Fruit fly (Drosophila melanogaster): ENCODE measurements around the gene CG1271.

The CG1271 gene

dm6 chr3L:3052110-3052871, at the start of gene CG1271:
TSS of gene CG1271 (plus strand) at chr3L:3052514.
- peak; percentile 45 for TF ChIP-seq Hr3 (GFP tag; optimal IDR thresholded peaks at IDR 0.05)
- peak; percentile 25; the same call in 1 of the 2 replicates for TF ChIP-seq Rx (GFP tag; IDR thresholded peaks at IDR 0.05)
- TF ChIP-seq CG10543 (GFP tag; optimal IDR thresholded peaks at IDR 0.05): peak; percentile 81
- no peak for TF ChIP-seq gcm (GFP tag; optimal IDR thresholded peaks at IDR 0.05)
- no peak for TF ChIP-seq CG12219 (GFP tag; optimal IDR thresholded peaks at IDR 0.05)
- TF ChIP-seq ap (GFP tag; IDR thresholded peaks at IDR 0.05): no peak
- TF ChIP-seq zen (tag; optimal IDR thresholded peaks at IDR 0.05): peak; percentile 82
- peak; percentile 34 for TF ChIP-seq da (GFP tag; optimal IDR thresholded peaks at IDR 0.05)
- no peak for TF ChIP-seq Drgx (GFP tag; IDR thresholded peaks at IDR 0.05)
- TF ChIP-seq fd3F (GFP tag; optimal IDR thresholded peaks at IDR 0.05): no peak
- TF ChIP-seq CG6654 (GFP tag; optimal IDR thresholded peaks at IDR 0.05): no peak
- peak; percentile 49; the same call in 1 of the 2 replicates for TF ChIP-seq al (GFP tag; IDR thresholded peaks at IDR 0.05)
- peak; percentile 67 for TF ChIP-seq vvl (GFP tag; IDR thresholded peaks at IDR 0.05)
- peak; percentile 27 for TF ChIP-seq Adf1 (GFP tag; IDR thresholded peaks at IDR 0.05)
- no peak for TF ChIP-seq abd-A (tag; optimal IDR thresholded peaks at IDR 0.05)
- peak; percentile 28 for TF ChIP-seq Bdp1 (GFP tag; optimal IDR thresholded peaks at IDR 0.05)
- TF ChIP-seq sna (GFP tag; IDR thresholded peaks at IDR 0.05; ENCODE audit: partially characterized antibody): no peak
- TF ChIP-seq kni (GFP tag; optimal IDR thresholded peaks at IDR 0.05): peak; percentile 93
- TF ChIP-seq Deaf1 (tag; optimal IDR thresholded peaks at IDR 0.05): peak; percentile 55
- TF ChIP-seq CG2889 (GFP tag; IDR thresholded peaks at IDR 0.05): no peak
- peak; percentile 68 for TF ChIP-seq CG10654 (GFP tag; optimal IDR thresholded peaks at IDR 0.05)
- peak; percentile 92 for TF ChIP-seq CG2116 (GFP tag; optimal IDR thresholded peaks at IDR 0.05)
- no peak for TF ChIP-seq Usf (GFP tag; optimal IDR thresholded peaks at IDR 0.05)
- no peak for TF ChIP-seq CG10321 (GFP tag; IDR thresholded peaks at IDR 0.05)
- TF ChIP-seq CG12744 (GFP tag; optimal IDR thresholded peaks at IDR 0.05): peak; percentile 24
- TF ChIP-seq Atf-2 (GFP tag; optimal IDR thresholded peaks at IDR 0.05): peak; percentile 52
- TF ChIP-seq sima (GFP tag; optimal IDR thresholded peaks at IDR 0.05): no peak
- peak in 1 of 2 experiments; percentile 60 for TF ChIP-seq Hr51 (GFP tag; optimal IDR thresholded peaks at IDR 0.05)
- TF ChIP-seq Rfx (GFP tag; IDR thresholded peaks at IDR 0.05): peak; percentile 76
- TF ChIP-seq Nf-YC (tag; optimal IDR thresholded peaks at IDR 0.05): peak; percentile 78
- TF ChIP-seq stwl (tag; optimal IDR thresholded peaks at IDR 0.05): peak; percentile 88
- TF ChIP-seq odd (GFP tag; optimal IDR thresholded peaks at IDR 0.05): peak; percentile 35
- peak; percentile 74 for TF ChIP-seq CG3281 (GFP tag; optimal IDR thresholded peaks at IDR 0.05)
- no peak for TF ChIP-seq hbn (GFP tag; IDR thresholded peaks at IDR 0.05; ENCODE audit: partially characterized antibody)
- peak; percentile 77 for TF ChIP-seq CG30403 (GFP tag; optimal IDR thresholded peaks at IDR 0.05)
- TF ChIP-seq org-1 (GFP tag; optimal IDR thresholded peaks at IDR 0.05): peak; percentile 13
- TF ChIP-seq Elba2 (GFP tag; optimal IDR thresholded peaks at IDR 0.05): no peak
- TF ChIP-seq Ptx1 (GFP tag; IDR thresholded peaks at IDR 0.05): peak; percentile 69
- TF ChIP-seq CG1647 (GFP tag; optimal IDR thresholded peaks at IDR 0.05): peak; percentile 65
- TF ChIP-seq GATAe (GFP tag; conservative IDR thresholded peaks at IDR 0.05): peak; percentile 80
- TF ChIP-seq amos (GFP tag; IDR thresholded peaks at IDR 0.05; ENCODE audit: partially characterized antibody): peak; percentile 16; the same call in 1 of the 2 replicates
- TF ChIP-seq sens-2 (GFP tag; IDR thresholded peaks at IDR 0.05): 0 out of 2 replicates have a peak, but pooled peaks have one; percentile 25
- no peak for TF ChIP-seq ara (GFP tag; IDR thresholded peaks at IDR 0.05)
- TF ChIP-seq cas (GFP tag; IDR thresholded peaks at IDR 0.05): no peak
- peak; percentile 76 for TF ChIP-seq CG17829 (tag; optimal IDR thresholded peaks at IDR 0.05)
- peak; percentile 34 for TF ChIP-seq en (GFP tag; optimal IDR thresholded peaks at IDR 0.05)
- TF ChIP-seq CG17568 (GFP tag; optimal IDR thresholded peaks at IDR 0.05): no peak
- TF ChIP-seq chn (GFP tag; optimal IDR thresholded peaks at IDR 0.05): peak; percentile 53
- no peak; the same call in 2 of the 3 replicates for TF ChIP-seq Opbp (GFP tag; IDR thresholded peaks at IDR 0.05; ENCODE audit: partially characterized antibody)
- no peak for TF ChIP-seq h (optimal IDR thresholded peaks at IDR 0.05)
